Worm (Caenorhabditis elegans) whole organism, L4/young adult: Measurements from ENCODE around the gene cisd-1.

ENCODE experiments used
- W03F9.2 ChIP-seq: fragments of 150-350 bp; optimal IDR thresholded peaks from 2 replicates; lab custom pipeline; 2014; ENCODE audit warnings: missing biosample characterization, missing genetic modification characterization
- him-1 ChIP-seq: sonication (generic microtip); optimal IDR thresholded peaks from 2 replicates; lab custom pipeline; 2016; ENCODE audit warnings: missing genotype, missing genetic modification reagents, missing genetic modification characterization, missing compliant biosample characterization

- TF ChIP-seq him-1 (tag; lab: Kevin White, UChicago), result no peak
- no peak for TF ChIP-seq W03F9.2 (tag; lab: Kevin White, UChicago)
These were observed 13.7 kb downstream of the cisd-1 start for ce11 chrII:11455715-11456114.
